Worm (Caenorhabditis elegans) whole organism, young adult: ENCODE results near the gene T12A7.6.

Source experiments
- dpl-1 ChIP-seq: fragments of 150-350 bp; optimal IDR thresholded peaks from 2 replicates; lab custom pipeline; 2014; ENCODE audit warnings: missing biosample characterization, missing genetic modification reagents, missing genetic modification characterization
- repo-1 ChIP-seq: sonication (generic microtip); optimal IDR thresholded peaks from 2 replicates; lab custom pipeline; 2017; ENCODE audit warnings: mild to moderate bottlenecking, missing genetic modification characterization, missing compliant biosample characterization
- unc-62 ChIP-seq: fragments of 150-350 bp; optimal IDR thresholded peaks from 2 replicates; lab custom pipeline; 2014; ENCODE audit warnings: missing biosample characterization, missing genetic modification reagents, missing genetic modification characterization

- no peak for TF ChIP-seq dpl-1 (GFP tag; lab: Kevin White, UChicago)
- TF ChIP-seq repo-1 (tag; lab: Kevin White, UChicago), result no peak
- no peak for TF ChIP-seq unc-62 (GFP tag; lab: Kevin White, UChicago)
These were observed 45.2 kb upstream of the T12A7.6 start, which contains the start of the genes T22B3.3 and alg-3 for ce11 chrIV:11703685-11704296.
